Fruit fly (Drosophila melanogaster): ENCODE results near the gene pths.

pths gene

dm6 chr2L:21166422-21166821, 23.4 kb downstream of the pths start (continued):
- no peak for TF ChIP-seq tin (GFP tag; optimal IDR thresholded peaks at IDR 0.05)
- TF ChIP-seq CG17612 (GFP tag; IDR thresholded peaks at IDR 0.05): no peak
- peak; percentile 23 for TF ChIP-seq Sin3A (optimal IDR thresholded peaks at IDR 0.05)
- no peak for TF ChIP-seq CG13296 (GFP tag; optimal IDR thresholded peaks at IDR 0.05)
- no peak for TF ChIP-seq CG5245 (GFP tag; optimal IDR thresholded peaks at IDR 0.05)
- peak; percentile 79 for TF ChIP-seq Sry-β (GFP tag; optimal IDR thresholded peaks at IDR 0.05)
- peak; percentile 82 for TF ChIP-seq MESR4 (GFP tag; optimal IDR thresholded peaks at IDR 0.05)
- peak; percentile 29; the same call in 1 of the 2 replicates for TF ChIP-seq Xrp1 (GFP tag; IDR thresholded peaks at IDR 0.05)
- TF ChIP-seq sna (GFP tag; IDR thresholded peaks at IDR 0.05; ENCODE audit: partially characterized antibody): 0 out of 2 replicates have a peak, but pooled peaks have one; percentile 11
- TF ChIP-seq crp (GFP tag; optimal IDR thresholded peaks at IDR 0.05): peak; percentile 25 to 88
- peak; percentile 10 for TF ChIP-seq Ets97D (GFP tag; optimal IDR thresholded peaks at IDR 0.05)
- no peak for TF ChIP-seq tll (GFP tag; optimal IDR thresholded peaks at IDR 0.05)
- no peak for TF ChIP-seq CG7271 (tag; optimal IDR thresholded peaks at IDR 0.05)
- peak; percentile 7 for TF ChIP-seq CG33213 (GFP tag; optimal IDR thresholded peaks at IDR 0.05)
- peak; percentile 22; the same call in 1 of the 2 replicates for TF ChIP-seq CG13287 (GFP tag; IDR thresholded peaks at IDR 0.05; ENCODE audit: partially characterized antibody)
- TF ChIP-seq gfzf (GFP tag; optimal IDR thresholded peaks at IDR 0.05): peak; percentile 18
- TF ChIP-seq CG12104 (GFP tag; optimal IDR thresholded peaks at IDR 0.05): no peak
- peak; percentile 46 for TF ChIP-seq Ets65A (GFP tag)
- TF ChIP-seq CG9609 (GFP tag; optimal IDR thresholded peaks at IDR 0.05): no peak
- no peak for TF ChIP-seq Sox102F (GFP tag; optimal IDR thresholded peaks at IDR 0.05)
- TF ChIP-seq CG2875 (GFP tag; optimal IDR thresholded peaks at IDR 0.05): no peak
- peak; percentile 15 for TF ChIP-seq B-H2 (GFP tag; optimal IDR thresholded peaks at IDR 0.05)
- no peak for TF ChIP-seq da (GFP tag; optimal IDR thresholded peaks at IDR 0.05)
- TF ChIP-seq lov (optimal IDR thresholded peaks at IDR 0.05): no peak
- no peak for TF ChIP-seq lov (GFP tag; IDR thresholded peaks at IDR 0.05)
- TF ChIP-seq rib (GFP tag; IDR thresholded peaks at IDR 0.05): no peak
- TF ChIP-seq jing (GFP tag; optimal IDR thresholded peaks at IDR 0.05): no peak
- no peak for TF ChIP-seq wor (GFP tag; IDR thresholded peaks at IDR 0.05)
- TF ChIP-seq run (tag; optimal IDR thresholded peaks at IDR 0.05): no peak
- no peak for TF ChIP-seq CG6272 (GFP tag; IDR thresholded peaks at IDR 0.05)
- no peak for TF ChIP-seq CG6854 (GFP tag; optimal IDR thresholded peaks at IDR 0.05)
- peak; percentile 10 for TF ChIP-seq HLH54F (GFP tag; optimal IDR thresholded peaks at IDR 0.05)
- peak; percentile 10 for TF ChIP-seq phol (tag; optimal IDR thresholded peaks at IDR 0.05)
- peak; percentile 21 for TF ChIP-seq CG12659 (GFP tag; optimal IDR thresholded peaks at IDR 0.05)
- peak; percentile 89 for TF ChIP-seq CG10267 (tag; optimal IDR thresholded peaks at IDR 0.05)
- TF ChIP-seq CG15601 (tag; optimal IDR thresholded peaks at IDR 0.05): no peak
- TF ChIP-seq Lpt (GFP tag; optimal IDR thresholded peaks at IDR 0.05): no peak
- peak; percentile 59 for TF ChIP-seq dm (GFP tag; optimal IDR thresholded peaks at IDR 0.05)
- no peak for TF ChIP-seq Poxn (GFP tag; IDR thresholded peaks at IDR 0.05)
- no peak for TF ChIP-seq CG3281 (GFP tag; optimal IDR thresholded peaks at IDR 0.05)
- no peak for TF ChIP-seq NC2α (GFP tag; optimal IDR thresholded peaks at IDR 0.05)
- no peak for TF ChIP-seq D (optimal IDR thresholded peaks at IDR 0.05)
- no peak for TF ChIP-seq D (GFP tag; optimal IDR thresholded peaks at IDR 0.05)
- no peak for TF ChIP-seq lola (GFP tag; optimal IDR thresholded peaks at IDR 0.05)
- peak; percentile 40; the same call in 1 of the 3 replicates for TF ChIP-seq Opbp (GFP tag; IDR thresholded peaks at IDR 0.05; ENCODE audit: partially characterized antibody)
- TF ChIP-seq al (GFP tag; IDR thresholded peaks at IDR 0.05): no peak
